Fruit fly (Drosophila melanogaster) S2 (cell line): ENCODE measurements around the gene Ptp10D.
A peak's percentile ranks its signal among the peaks of the same experiment; 100 is the strongest.
"Not testable (repeated sequence)": the region's sequence is repeated elsewhere in the genome, so short reads cannot be mapped to it uniquely, and the experiment has no call there.

Experiments used
- CG8478 ChIP-seq: fragments of >200 bp; optimal IDR thresholded peaks from 2 replicates; lab custom pipeline; 2018
- CTCF ChIP-seq, 2 experiments: fragments of >200 bp; optimal IDR thresholded peaks; 2 replicates each; lab custom pipeline; 2018

The Ptp10D gene

DNA sequence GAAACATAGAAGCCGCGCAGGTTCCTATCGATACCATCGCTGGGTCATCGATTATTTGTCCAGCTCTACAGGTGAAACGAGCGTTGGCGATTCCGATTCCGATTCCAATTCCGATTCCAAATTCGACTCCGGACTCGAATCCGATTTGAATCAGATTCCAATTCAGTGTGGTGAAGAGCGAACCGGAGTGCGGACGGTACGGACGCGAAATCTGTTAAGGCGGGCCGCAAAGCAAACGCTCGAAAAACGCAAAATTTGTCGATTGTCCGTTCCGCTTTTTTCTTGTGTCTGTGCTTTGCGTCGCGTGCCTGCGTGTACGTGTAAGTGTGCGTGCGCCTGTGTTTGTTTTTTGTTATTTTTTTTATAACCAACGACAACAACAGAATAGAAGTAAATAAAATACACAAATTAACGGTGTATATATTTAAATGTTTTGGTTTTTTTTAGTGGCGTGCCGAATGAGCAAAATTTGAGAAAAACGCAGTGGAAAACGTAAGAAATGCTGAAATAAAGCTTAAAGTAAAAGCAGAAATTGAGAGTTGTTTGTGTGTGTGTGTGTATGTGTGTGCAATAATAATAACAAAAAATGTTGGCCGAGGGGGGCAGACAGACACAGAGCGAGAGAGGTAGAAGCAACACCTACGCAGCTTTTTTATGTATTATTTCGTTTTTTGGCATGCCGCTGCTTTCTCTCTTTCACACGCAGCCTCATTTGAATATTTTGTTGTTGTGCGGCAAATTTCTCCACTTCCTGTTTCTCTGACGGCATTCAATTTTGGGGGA is at the start of gene Ptp10D:
Gene Ptp10D (plus strand): TSS at position 150 of the 783 bp plus-strand sequence.
- TF ChIP-seq CG8478 (lab: Kevin White, UChicago) = no peak
- no peak for TF ChIP-seq CTCF (optimal IDR thresholded peaks at IDR 0.05; lab: Kevin White, UChicago)

DNA sequence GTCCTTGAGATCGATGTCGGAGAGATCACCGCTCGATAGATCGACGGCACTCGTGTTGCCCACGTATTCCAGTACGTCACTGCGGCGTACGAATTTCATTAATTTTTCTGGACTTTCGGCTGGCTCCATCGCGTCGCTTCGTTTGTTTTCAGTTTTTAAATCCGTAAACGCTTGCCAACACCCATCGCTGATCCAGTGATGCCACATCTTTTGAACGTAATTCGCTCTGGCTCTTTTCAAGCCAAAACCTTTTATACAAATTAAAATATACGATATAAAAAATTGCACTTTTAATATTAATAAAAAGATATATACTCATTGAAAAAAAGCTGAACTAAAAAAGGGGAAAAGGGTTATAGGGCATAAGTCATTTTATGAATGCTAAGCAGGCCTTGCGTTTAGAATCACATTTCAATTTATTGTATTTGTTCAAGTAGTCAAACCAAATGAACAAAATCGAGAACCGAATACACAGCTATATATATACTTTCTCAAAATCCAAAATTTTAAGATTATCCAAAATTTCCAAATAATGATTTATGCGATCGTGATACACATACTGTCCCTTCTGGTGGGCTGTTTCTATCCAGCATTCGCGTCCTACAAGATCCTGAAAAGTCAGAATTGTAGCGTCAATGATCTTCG is 49.4 kb upstream of the Ptp10D start, which contains the start of the genes Kmn1 and Reepl1:
Gene Kmn1 (minus strand): TSS at position 173 of the 645 bp plus-strand sequence.
Gene Reepl1 (plus strand): TSS at position 438 of the 645 bp plus-strand sequence.
- no peak for TF ChIP-seq CTCF (optimal IDR thresholded peaks at IDR 0.05; lab: Kevin White, UChicago)
- TF ChIP-seq CG8478 (lab: Kevin White, UChicago) = no peak

DNA sequence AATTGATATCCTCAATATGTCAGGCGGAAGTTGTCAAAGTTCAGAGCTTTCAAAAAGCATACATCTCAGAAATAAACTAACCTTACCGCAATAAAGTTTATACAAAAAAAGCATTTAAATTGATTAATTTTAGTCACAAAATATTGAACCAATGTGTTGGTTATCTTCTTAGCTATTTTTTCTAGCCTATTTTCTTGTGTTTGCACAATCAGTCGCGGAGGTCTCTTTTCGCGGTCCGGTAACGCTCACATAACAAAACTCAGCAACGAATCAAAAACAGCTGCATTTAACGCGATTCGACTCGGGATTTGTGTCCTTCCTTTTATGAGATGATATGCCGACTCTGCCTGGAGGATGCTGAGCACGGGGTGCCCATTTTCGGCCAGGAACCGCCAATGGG is 48.3 kb upstream of the Ptp10D start, which contains the start of gene CG11696:
Gene CG11696 (plus strand): TSS at position 203 of the 400 bp plus-strand sequence.
- no peak for TF ChIP-seq CG8478 (lab: Kevin White, UChicago)
- TF ChIP-seq CTCF (optimal IDR thresholded peaks at IDR 0.05; lab: Kevin White, UChicago) = no peak

DNA sequence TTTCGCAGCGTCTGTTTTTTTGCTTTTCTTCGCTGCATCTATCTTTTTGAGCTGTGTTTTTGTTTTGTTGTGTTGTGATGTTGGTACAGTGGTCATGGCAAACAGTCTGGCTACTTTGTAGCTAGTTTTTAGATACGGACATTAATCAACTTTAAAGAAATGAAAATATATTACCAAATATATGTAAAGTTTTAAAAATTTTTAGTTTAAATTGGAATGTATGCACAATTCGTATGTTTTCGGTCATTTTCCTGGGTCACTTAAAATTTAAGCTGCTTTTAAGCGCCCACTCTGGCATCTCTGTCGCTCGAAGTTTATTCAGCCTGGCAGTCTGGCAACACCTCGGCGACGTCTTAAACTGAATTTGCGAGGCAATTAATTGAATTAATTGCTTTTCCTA is 45.3 kb upstream of the Ptp10D start, which contains the start of gene CG11695:
Gene CG11695 (plus strand): TSS at position 344 of the 400 bp plus-strand sequence.
- TF ChIP-seq CG8478 (lab: Kevin White, UChicago) (no peak), CTCF (optimal IDR thresholded peaks at IDR 0.05; lab: Kevin White, UChicago) (no peak)

DNA sequence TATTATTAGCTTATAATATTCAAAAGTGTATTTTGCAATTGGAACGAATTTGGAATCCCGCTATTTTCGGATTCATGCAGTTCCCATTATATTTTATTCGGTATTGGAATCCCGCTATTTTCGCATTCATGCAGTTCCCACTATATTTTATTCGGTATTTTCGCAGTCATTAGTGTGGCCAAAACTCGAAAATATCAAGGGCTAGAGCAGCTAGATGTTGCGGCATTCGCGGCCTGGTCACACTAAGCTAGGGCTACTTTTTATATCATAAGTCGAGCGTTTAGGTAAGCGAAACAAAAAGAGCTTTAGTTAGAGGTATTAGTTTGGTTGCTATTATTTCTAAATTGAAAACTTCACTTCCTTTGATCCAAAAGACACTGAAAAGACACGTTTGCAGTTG is 43.0 kb upstream of the Ptp10D start:
- TF ChIP-seq CG8478 (lab: Kevin White, UChicago) = no peak
- no peak for TF ChIP-seq CTCF (optimal IDR thresholded peaks at IDR 0.05; lab: Kevin White, UChicago)

DNA sequence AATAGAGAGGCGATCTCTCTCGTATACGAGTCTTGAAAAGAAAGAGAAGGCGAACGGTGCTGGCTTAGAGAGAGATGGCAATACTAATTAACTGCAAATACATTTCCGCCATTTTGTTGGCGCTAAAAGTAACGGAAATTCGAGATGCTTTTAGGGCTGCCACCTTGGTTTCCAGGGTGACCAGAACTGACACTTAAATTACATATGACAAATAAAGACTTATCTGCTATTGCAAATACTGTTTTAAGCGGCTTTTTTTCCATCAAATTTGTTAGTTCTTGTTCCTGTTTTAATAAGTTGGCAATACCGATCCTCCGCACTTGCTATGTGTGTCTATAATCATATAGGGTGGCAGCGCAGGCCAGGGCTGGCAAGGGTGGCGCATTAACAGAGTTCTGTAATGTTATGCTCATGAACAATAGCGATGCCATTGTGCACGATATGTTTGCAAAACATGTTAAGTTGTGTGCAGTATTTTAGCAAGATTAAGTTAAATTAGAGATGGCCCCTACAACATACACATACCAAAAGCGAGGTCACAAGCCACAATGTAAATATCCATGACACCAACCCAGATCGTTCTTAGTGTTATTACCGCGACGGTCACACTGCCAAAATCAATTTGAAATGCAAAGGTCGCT is 41.5 kb upstream of the Ptp10D start, which contains the start of gene nod:
Gene nod (plus strand): TSS at position 573 of the 641 bp plus-strand sequence.
- TF ChIP-seq CG8478 (lab: Kevin White, UChicago) = no peak
- TF ChIP-seq CTCF (optimal IDR thresholded peaks at IDR 0.05; lab: Kevin White, UChicago) = peak; percentile 62

DNA sequence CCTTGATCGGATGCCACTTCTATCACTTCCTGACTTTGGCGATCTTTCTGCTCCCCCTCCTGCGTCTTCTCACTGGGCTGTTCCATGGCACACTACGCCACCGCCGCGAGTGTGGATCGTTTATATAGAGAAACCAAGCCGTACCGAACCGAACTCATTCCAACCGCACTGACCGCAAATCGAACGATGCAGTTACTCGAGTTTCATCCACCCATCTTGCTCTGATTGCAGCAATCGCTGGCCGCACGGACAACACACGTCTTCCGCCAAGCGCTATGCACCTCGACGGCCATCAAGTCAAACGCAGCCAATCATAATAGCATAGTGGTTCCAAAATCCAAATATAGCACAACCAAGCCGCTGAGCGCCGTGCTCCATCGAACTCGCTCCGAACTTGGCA is 37.7 kb upstream of the Ptp10D start, which contains the start of gene pkm:
Gene pkm (minus strand): TSS at position 101 of the 400 bp plus-strand sequence.
- TF ChIP-seq CG8478 (lab: Kevin White, UChicago) (no peak), CTCF (optimal IDR thresholded peaks at IDR 0.05; lab: Kevin White, UChicago) (no peak)

DNA sequence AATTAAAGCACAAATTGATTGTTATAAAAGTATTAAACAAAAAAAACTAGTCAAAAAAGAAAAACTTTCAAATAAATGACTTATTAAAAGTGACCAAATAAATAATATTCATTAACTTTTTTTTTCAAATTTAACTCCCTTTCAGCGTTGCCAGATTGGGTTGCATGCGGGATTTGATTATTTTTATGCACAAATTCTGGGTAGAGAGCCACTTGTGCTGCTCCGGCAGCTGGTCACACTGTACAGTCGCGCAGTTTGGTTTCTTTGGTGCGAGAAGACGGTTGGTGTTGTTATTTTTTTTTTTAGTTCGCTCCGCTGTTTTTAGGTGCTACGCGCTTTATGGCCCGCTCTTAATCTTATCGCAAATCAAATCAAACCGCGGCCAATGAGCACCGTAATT is 22.2 kb upstream of the Ptp10D start, which contains the start of gene rho-4:
Gene rho-4 (plus strand): TSS at position 250 of the 400 bp plus-strand sequence.
- not testable (repeated sequence) for TF ChIP-seq CG8478 (lab: Kevin White, UChicago); CTCF (optimal IDR thresholded peaks at IDR 0.05; lab: Kevin White, UChicago)

DNA sequence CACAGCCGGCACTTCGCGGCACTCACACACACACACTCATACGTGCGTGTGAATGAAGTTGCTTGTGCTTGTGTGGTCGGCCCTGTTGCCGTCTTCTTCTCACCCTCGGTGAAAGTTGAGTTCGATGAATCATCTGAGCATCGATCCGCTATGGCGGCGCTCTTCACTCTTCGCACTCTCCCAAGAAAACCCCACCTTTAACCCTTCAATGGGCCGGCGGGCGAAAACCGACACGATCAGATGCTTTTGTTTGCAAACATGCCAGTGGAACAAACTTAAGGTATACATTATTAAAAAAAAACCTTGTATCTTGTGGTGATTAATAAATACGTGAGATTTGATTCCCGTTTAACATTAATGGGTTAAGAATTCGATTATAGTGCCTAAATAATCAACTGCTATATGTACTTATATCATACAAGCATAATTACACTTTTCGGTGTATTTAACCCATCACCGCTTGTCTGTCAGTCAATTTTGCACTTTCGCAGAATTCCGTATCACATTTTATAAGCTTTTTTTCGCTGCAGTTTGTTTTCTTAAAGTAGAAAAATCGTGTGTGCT is 20.9 kb upstream of the Ptp10D start:
- TF ChIP-seq CG8478 (lab: Kevin White, UChicago) (no peak), CTCF (optimal IDR thresholded peaks at IDR 0.05; lab: Kevin White, UChicago) (no peak)

DNA sequence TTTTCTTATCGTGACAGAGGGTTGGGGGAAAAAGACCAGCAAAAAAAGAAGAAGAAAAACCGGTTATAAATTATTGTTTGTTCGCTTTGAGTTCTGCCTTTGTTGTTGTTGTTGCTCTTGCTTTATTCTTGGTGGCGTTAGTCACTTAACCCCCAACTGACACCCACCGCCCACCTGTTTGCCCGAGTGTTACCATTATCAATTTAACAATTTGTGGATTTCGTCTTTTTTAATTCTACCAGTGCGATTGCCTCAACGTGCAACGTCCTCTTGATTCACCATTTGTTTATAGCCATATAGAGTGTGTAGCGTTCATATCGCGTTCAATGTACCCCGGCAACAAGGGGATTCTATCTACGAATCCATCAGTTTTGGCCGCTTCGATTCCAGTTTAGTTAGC is 20.4 kb upstream of the Ptp10D start:
- TF ChIP-seq CG8478 (lab: Kevin White, UChicago) (no peak), CTCF (optimal IDR thresholded peaks at IDR 0.05; lab: Kevin White, UChicago) (no peak)

DNA sequence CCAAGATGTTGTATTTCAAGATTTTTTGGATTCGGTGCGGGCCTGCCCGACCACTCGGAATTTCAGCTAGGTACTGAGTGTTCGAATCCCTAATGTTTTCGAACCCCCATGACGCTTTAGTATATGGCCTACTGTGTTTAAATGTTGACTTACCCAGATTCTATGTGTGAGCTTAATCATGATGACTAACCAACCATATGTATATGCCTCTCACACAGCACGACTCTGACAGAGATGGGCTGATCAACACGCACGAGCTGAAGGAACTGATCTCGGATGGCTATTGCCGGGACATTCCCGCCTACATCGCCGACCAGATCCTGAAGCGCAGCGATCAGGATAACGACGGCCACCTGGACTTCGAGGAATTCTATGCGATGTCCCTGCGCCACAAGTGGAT is 17.7 kb upstream of the Ptp10D start, which contains the start of gene CG2533:
Gene CG2533 (minus strand): TSS at position 101 of the 400 bp plus-strand sequence.
- no peak for TF ChIP-seq CTCF (optimal IDR thresholded peaks at IDR 0.05; lab: Kevin White, UChicago)
- no peak for TF ChIP-seq CG8478 (lab: Kevin White, UChicago)

DNA sequence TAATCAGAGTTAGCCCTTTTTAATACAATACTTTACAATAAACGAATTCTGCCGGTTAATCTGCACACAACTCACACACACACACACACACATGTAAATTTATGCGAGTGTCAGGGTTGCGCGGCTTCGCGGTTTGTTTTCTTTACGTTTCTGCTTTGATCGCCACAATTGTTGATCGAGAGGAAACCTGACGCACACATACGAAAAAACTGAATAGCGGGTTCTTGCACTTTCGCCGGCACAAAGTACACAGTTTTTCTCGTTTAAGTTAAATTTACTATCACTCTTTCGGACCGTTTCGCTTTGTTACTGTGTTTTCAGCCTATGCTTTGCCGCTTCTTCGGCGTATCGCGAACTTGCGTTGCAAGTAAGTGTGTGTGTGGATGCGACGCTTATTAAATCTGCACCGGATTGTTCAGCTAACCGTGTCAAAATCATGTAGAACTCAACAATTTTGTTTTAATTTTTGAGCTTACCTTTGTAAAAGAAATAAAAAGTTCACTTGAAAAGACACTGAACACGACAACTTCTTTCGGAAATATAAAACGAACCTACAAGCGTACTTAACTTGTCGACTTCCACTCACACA is 10.7 kb upstream of the Ptp10D start:
- no peak for TF ChIP-seq CTCF (optimal IDR thresholded peaks at IDR 0.05; lab: Kevin White, UChicago)
- TF ChIP-seq CG8478 (lab: Kevin White, UChicago) = no peak

DNA sequence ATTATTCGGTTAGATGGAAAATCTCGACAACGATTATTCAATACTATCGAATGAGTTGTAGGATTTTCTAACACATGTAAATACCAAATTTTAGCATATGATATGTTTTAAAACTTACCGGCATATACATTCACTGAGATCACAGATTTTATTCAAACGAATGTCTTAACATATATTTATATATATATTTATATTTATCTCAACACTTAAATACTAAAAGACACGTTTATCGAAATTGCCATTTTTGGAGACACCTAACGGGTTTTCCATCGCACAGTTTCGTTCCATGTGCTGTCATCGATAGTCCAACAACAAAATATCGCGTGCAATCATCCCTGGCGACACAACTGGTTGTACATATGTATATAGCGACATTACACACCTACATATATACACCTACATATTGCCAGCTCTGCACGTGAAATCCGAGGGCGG is 10.2 kb upstream of the Ptp10D start, which contains the start of the genes CG2247 and CG1703:
Gene CG2247 (minus strand): TSS at position 8 of the 435 bp plus-strand sequence.
Gene CG1703 (plus strand): TSS at position 283 of the 435 bp plus-strand sequence.
- TF ChIP-seq CG8478 (lab: Kevin White, UChicago) (no peak), CTCF (optimal IDR thresholded peaks at IDR 0.05; lab: Kevin White, UChicago) (no peak)
